Fruit fly (Drosophila melanogaster) whole organism, embryonic: Measurements from ENCODE around the gene Galphai.

Source experiments
- Aef1 ChIP-seq: fragments of 200-800 bp; sonication (Bioruptor generic); IDR thresholded peaks from 3 replicates; pipeline ENCODE4 v1.3.6; 2022; ENCODE audit warnings: missing biosample characterization, missing genetic modification characterization
- C15 ChIP-seq: fragments of 200-800 bp; sonication (Bioruptor generic); IDR thresholded peaks from 3 replicates; pipeline ENCODE4 v1.3.6; 2022; ENCODE audit warnings: missing biosample characterization, missing genetic modification characterization
- CG10979 ChIP-seq: fragments of 200-800 bp; sonication (Bioruptor generic); optimal IDR thresholded peaks from 2 replicates; lab custom pipeline; 2018; ENCODE audit warnings: missing biosample characterization, mild to moderate bottlenecking, missing genetic modification characterization, moderate library complexity
- CG11560 ChIP-seq: fragments of 200-800 bp; sonication (Bioruptor generic); IDR thresholded peaks from 3 replicates; pipeline ENCODE4 v1.3.6; 2022; ENCODE audit warnings: missing biosample characterization, missing genetic modification characterization
- CG1233 ChIP-seq: fragments of 200-800 bp; sonication (Bioruptor generic); optimal IDR thresholded peaks from 4 replicates; lab custom pipeline; 2018; ENCODE audit warnings: missing biosample characterization, mild to moderate bottlenecking, missing genetic modification characterization
- CG14441 ChIP-seq: fragments of 200-800 bp; sonication (Bioruptor generic); IDR thresholded peaks from 2 replicates; pipeline ENCODE4 v1.3.6; 2022; ENCODE audit warnings: missing biosample characterization, missing genetic modification characterization
- CG16779 ChIP-seq: fragments of 200-800 bp; sonication (Bioruptor generic); IDR thresholded peaks from 2 replicates; pipeline ENCODE4 v1.3.6; 2022; ENCODE audit warnings: missing biosample characterization, missing genetic modification characterization
- CG17328 ChIP-seq: fragments of 200-800 bp; sonication (Bioruptor generic); IDR thresholded peaks from 2 replicates; pipeline ENCODE4 v1.3.6; 2022; ENCODE audit warnings: missing biosample characterization, missing genetic modification characterization
- CG2889 ChIP-seq: fragments of 200-800 bp; sonication (Bioruptor generic); IDR thresholded peaks from 3 replicates; pipeline ENCODE4 v1.3.6; 2022; ENCODE audit warnings: missing biosample characterization, missing genetic modification characterization
- CG30403 ChIP-seq: fragments of 200-800 bp; sonication (Bioruptor generic); optimal IDR thresholded peaks from 3 replicates; lab custom pipeline; 2016; ENCODE audit warnings: missing biosample characterization, missing genetic modification characterization
- CG31388 ChIP-seq: fragments of 200-800 bp; sonication (Bioruptor generic); optimal IDR thresholded peaks from 2 replicates; lab custom pipeline; 2016; ENCODE audit warnings: missing biosample characterization, missing genetic modification characterization
- CG32532 ChIP-seq: fragments of 200-800 bp; sonication (Bioruptor generic); IDR thresholded peaks from 2 replicates; pipeline ENCODE4 v1.3.6; 2022; ENCODE audit warnings: missing biosample characterization, missing genetic modification characterization
- CG34422 ChIP-seq: fragments of 200-800 bp; sonication (Bioruptor generic); IDR thresholded peaks from 3 replicates; pipeline ENCODE4 v1.3.6; 2022; ENCODE audit warnings: missing biosample characterization, missing genetic modification characterization
- CG3838 ChIP-seq: fragments of 200-800 bp; sonication (Bioruptor generic); optimal IDR thresholded peaks from 3 replicates; lab custom pipeline; 2016; ENCODE audit warnings: missing biosample characterization, missing genetic modification characterization
- CG6254 ChIP-seq: fragments of 200-800 bp; sonication (Bioruptor generic); optimal IDR thresholded peaks from 3 replicates; lab custom pipeline; 2017; ENCODE audit warnings: mild to moderate bottlenecking, missing biosample characterization, missing genetic modification reagents, missing genetic modification characterization
- CG6791 ChIP-seq: fragments of 200-800 bp; sonication (Bioruptor generic); IDR thresholded peaks from 3 replicates; pipeline ENCODE4 v1.3.6; 2022; ENCODE audit warnings: missing biosample characterization, missing genetic modification characterization; ENCODE audit not compliant: partially characterized antibody
- CG7271 ChIP-seq: fragments of 200-800 bp; sonication (Bioruptor generic); optimal IDR thresholded peaks from 2 replicates; lab custom pipeline; 2018; ENCODE audit warnings: missing biosample characterization, mild to moderate bottlenecking, missing genetic modification characterization, moderate library complexity
- Dip3 ChIP-seq: fragments of 200-800 bp; sonication (Bioruptor generic); optimal IDR thresholded peaks from 3 replicates; lab custom pipeline; 2016; ENCODE audit warnings: missing biosample characterization, missing genetic modification characterization
- E2f2 ChIP-seq: fragments of 200-800 bp; sonication (Bioruptor generic); IDR thresholded peaks from 2 replicates; pipeline ENCODE4 v1.3.6; 2022; ENCODE audit warnings: missing biosample characterization, missing genetic modification characterization
- H2.0 ChIP-seq: fragments of 200-800 bp; sonication (Bioruptor generic); IDR thresholded peaks from 2 replicates; pipeline ENCODE4 v1.3.6; 2022; ENCODE audit warnings: missing biosample characterization, missing genetic modification characterization
- MTF-1 ChIP-seq: fragments of 200-800 bp; sonication (Bioruptor generic); optimal IDR thresholded peaks from 2 replicates; lab custom pipeline; 2018; ENCODE audit warnings: missing biosample characterization, mild to moderate bottlenecking, missing genetic modification characterization, borderline replicate concordance
- Mrtf ChIP-seq: fragments of 200-800 bp; sonication (Bioruptor generic); IDR thresholded peaks from 3 replicates; pipeline ENCODE4 v1.3.6; 2022; ENCODE audit warnings: missing biosample characterization, missing genetic modification characterization
- Six4 ChIP-seq: fragments of 200-800 bp; sonication (Bioruptor generic); optimal IDR thresholded peaks from 2 replicates; lab custom pipeline; 2016; ENCODE audit warnings: missing biosample characterization, missing genetic modification characterization
- Spps ChIP-seq: fragments of 200-800 bp; sonication (Bioruptor generic); optimal IDR thresholded peaks from 2 replicates; lab custom pipeline; 2018; ENCODE audit warnings: missing biosample characterization, mild to moderate bottlenecking, missing genetic modification characterization
- Xbp1 ChIP-seq: fragments of 200-800 bp; sonication (Bioruptor generic); optimal IDR thresholded peaks from 3 replicates; lab custom pipeline; 2016; ENCODE audit warnings: missing biosample characterization, mild to moderate bottlenecking, missing genetic modification characterization
- ci ChIP-seq: fragments of 200-800 bp; sonication (Bioruptor generic); IDR thresholded peaks from 3 replicates; pipeline ENCODE4 v1.3.6; 2022; ENCODE audit warnings: missing biosample characterization, missing genetic modification characterization
- croc ChIP-seq: fragments of 200-800 bp; sonication (Bioruptor generic); conservative IDR thresholded peaks from 3 replicates; pipeline ENCODE4 v1.3.6; 2022; ENCODE audit warnings: missing biosample characterization, missing genetic modification characterization
- disco-r ChIP-seq: fragments of 200-800 bp; sonication (Bioruptor generic); optimal IDR thresholded peaks from 2 replicates; lab custom pipeline; 2016; ENCODE audit warnings: missing biosample characterization, missing genetic modification characterization
- esg ChIP-seq: fragments of 200-800 bp; sonication (Bioruptor generic); conservative IDR thresholded peaks from 2 replicates; pipeline ENCODE4 v1.3.6; 2022; ENCODE audit warnings: missing biosample characterization, missing genetic modification characterization
- grn ChIP-seq: fragments of 200-800 bp; sonication (Bioruptor generic); optimal IDR thresholded peaks from 3 replicates; lab custom pipeline; 2017; ENCODE audit warnings: missing biosample characterization, missing genetic modification characterization
- jumu ChIP-seq: fragments of 200-800 bp; sonication (Bioruptor generic); optimal IDR thresholded peaks from 3 replicates; lab custom pipeline; 2016; ENCODE audit warnings: missing biosample characterization, missing genetic modification characterization
- lov ChIP-seq, 2 experiments: fragments of 200-800 bp in 1 of 2; fragments of >200 bp in 1 of 2; sonication (Bioruptor generic) in 1 of 2; IDR thresholded peaks in 1 of 2; optimal IDR thresholded peaks in 1 of 2; 2 replicates in 1 of 2; 3 replicates in 1 of 2; pipeline versions ENCODE4 v1.3.6 to Lab custom; 2017 to 2022; ENCODE audit warnings: missing biosample characterization in 1 of 2, missing genetic modification characterization in 1 of 2
- maf-S ChIP-seq: fragments of 200-800 bp; sonication (Bioruptor generic); optimal IDR thresholded peaks from 2 replicates; lab custom pipeline; 2016; ENCODE audit warnings: missing biosample characterization, missing genetic modification characterization
- mld ChIP-seq: fragments of 200-800 bp; sonication (Bioruptor generic); IDR thresholded peaks from 3 replicates; pipeline ENCODE4 v1.3.6; 2022; ENCODE audit warnings: missing biosample characterization, missing genetic modification characterization; ENCODE audit not compliant: partially characterized antibody
- p53 ChIP-seq: fragments of 200-800 bp; sonication (Bioruptor generic); optimal IDR thresholded peaks from 2 replicates; lab custom pipeline; 2016; ENCODE audit warnings: missing biosample characterization, missing genetic modification characterization
- pho ChIP-seq: fragments of 200-800 bp; sonication (Bioruptor generic); optimal IDR thresholded peaks from 2 replicates; lab custom pipeline; 2016; ENCODE audit warnings: missing biosample characterization, missing genetic modification characterization
- scrt ChIP-seq: fragments of 200-800 bp; sonication (Bioruptor generic); optimal IDR thresholded peaks from 2 replicates; lab custom pipeline; 2018; ENCODE audit warnings: missing biosample characterization, mild to moderate bottlenecking, missing genetic modification characterization, moderate library complexity
- sob ChIP-seq: fragments of 200-800 bp; sonication (Bioruptor generic); IDR thresholded peaks from 2 replicates; pipeline ENCODE4 v1.3.6; 2022; ENCODE audit warnings: missing biosample characterization, missing genetic modification characterization
- zfh2 ChIP-seq: fragments of 200-800 bp; sonication (Bioruptor generic); optimal IDR thresholded peaks from 2 replicates; lab custom pipeline; 2016; ENCODE audit warnings: missing biosample characterization, missing genetic modification characterization

Galphai gene

DNA sequence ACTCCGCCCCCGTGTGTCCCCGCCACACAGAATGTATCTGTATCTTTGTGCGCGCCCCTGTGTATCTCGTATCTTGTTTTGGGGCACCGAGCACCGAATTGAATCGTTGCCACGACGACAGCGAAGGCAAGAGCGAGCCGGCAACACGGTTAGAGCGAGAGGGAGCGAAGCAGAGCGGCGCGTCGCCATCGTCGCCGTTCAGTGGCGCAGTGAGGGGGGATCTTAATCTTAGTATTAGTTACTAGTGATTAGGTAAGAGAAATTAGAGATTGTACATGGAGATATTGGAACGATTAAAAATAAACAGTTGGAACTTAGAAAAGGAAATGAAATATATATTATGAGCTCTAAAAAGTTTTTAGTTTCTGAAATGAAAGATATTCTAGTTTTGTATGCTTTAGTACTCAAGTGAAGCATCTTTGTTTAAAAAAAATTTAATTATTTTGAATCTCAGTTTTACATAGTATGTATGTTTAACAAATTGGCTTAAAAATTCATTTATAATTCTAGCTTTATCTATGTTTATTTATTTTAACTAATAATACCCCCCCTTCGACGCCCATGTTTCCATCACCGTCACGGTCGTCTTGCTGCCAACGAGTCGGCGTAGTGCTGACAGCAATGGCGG lies 9.2 kb upstream of the Galphai start (continued):
- TF ChIP-seq Six4 (GFP tag; lab: Kevin White, UChicago) (peak; percentile 83), Xbp1 (GFP tag; lab: Kevin White, UChicago) (peak; percentile 87), esg (GFP tag; lab: Robert Waterston, UW) (peak; percentile 81), CG1233 (GFP tag; lab: Kevin White, UChicago) (peak; percentile 92), CG16779 (GFP tag; lab: Robert Waterston, UW) (no peak), mld (GFP tag; lab: Robert Waterston, UW) (no peak), CG32532 (GFP tag; lab: Robert Waterston, UW) (peak; percentile 82), CG30403 (GFP tag; lab: Kevin White, UChicago) (peak; percentile 95), CG10979 (tag; lab: Kevin White, UChicago) (peak; percentile 97), pho (GFP tag; lab: Kevin White, UChicago) (peak; percentile 45), CG6254 (GFP tag; lab: Kevin White, UChicago) (peak; percentile 91), CG17328 (peak; percentile 60; the same call in 1 of the 2 replicates), CG7271 (tag; lab: Kevin White, UChicago) (no peak), Aef1 (GFP tag; lab: Robert Waterston, UW) (peak; percentile 81), CG31388 (GFP tag; lab: Kevin White, UChicago) (peak; percentile 80), CG14441 (GFP tag; lab: Robert Waterston, UW) (peak; percentile 79), Spps (tag; lab: Kevin White, UChicago) (peak; percentile 86), CG3838 (GFP tag; lab: Kevin White, UChicago) (no peak), Dip3 (GFP tag; lab: Kevin White, UChicago) (no peak), ci (GFP tag; lab: Robert Waterston, UW) (peak; percentile 54; the same call in 1 of the 3 replicates), zfh2 (GFP tag; lab: Kevin White, UChicago) (peak; percentile 64), lov (optimal IDR thresholded peaks at IDR 0.05; lab: Kevin White, UChicago) (no peak), lov (GFP tag; IDR thresholded peaks at IDR 0.05; lab: Robert Waterston, UW) (peak; percentile 27; the same call in 1 of the 3 replicates), CG6791 (GFP tag; lab: Robert Waterston, UW) (no peak), C15 (GFP tag; lab: Robert Waterston, UW) (peak; percentile 69; the same call in 1 of the 3 replicates), disco-r (GFP tag; lab: Kevin White, UChicago) (no peak), CG2889 (peak; percentile 55; the same call in 2 of the 3 replicates), E2f2 (peak; percentile 63; the same call in 1 of the 2 replicates), Mrtf (GFP tag; lab: Robert Waterston, UW) (peak; percentile 78; the same call in 2 of the 3 replicates), sob (GFP tag; lab: Robert Waterston, UW) (peak; percentile 74), H2.0 (GFP tag; lab: Robert Waterston, UW) (peak; percentile 62), jumu (GFP tag; lab: Kevin White, UChicago) (peak; percentile 59), CG34422 (GFP tag; lab: Robert Waterston, UW) (peak; percentile 84), grn (GFP tag; lab: Kevin White, UChicago) (peak; percentile 28), p53 (peak; percentile 36), croc (GFP tag; lab: Robert Waterston, UW) (peak; percentile 87), MTF-1 (GFP tag; lab: Kevin White, UChicago) (peak; percentile 58), scrt (GFP tag; lab: Kevin White, UChicago) (peak; percentile 85), CG11560 (tag; lab: Robert Waterston, UW) (peak; percentile 73; the same call in 1 of the 3 replicates), maf-S (GFP tag; lab: Kevin White, UChicago) (peak; percentile 43)
